Worm (Caenorhabditis elegans) whole organism, young adult: ENCODE results near the gene mcm-6.

Experiments
- B0019.2 ChIP-seq: fragments of 200-800 bp; sonication (Bioruptor generic); conservative IDR thresholded peaks from 2 replicates; pipeline ENCODE4 v1.3.6; 2022; ENCODE audit warnings: missing genetic modification reagents, missing genetic modification characterization, missing compliant biosample characterization
- F33H1.4 ChIP-seq: fragments of 200-800 bp; sonication (Bioruptor generic); IDR thresholded peaks from 2 replicates; pipeline ENCODE4 v1.3.6; 2022; ENCODE audit warnings: missing genetic modification reagents, missing genetic modification characterization, missing compliant biosample characterization
- F37B4.10 ChIP-seq: fragments of 200-800 bp; sonication (Bioruptor generic); IDR thresholded peaks from 2 replicates; pipeline ENCODE4 v1.3.6; 2022; ENCODE audit warnings: missing genetic modification characterization, missing compliant biosample characterization
- F52B5.7 ChIP-seq: sonication (generic microtip); optimal IDR thresholded peaks from 2 replicates; lab custom pipeline; 2016; ENCODE audit warnings: mild to moderate bottlenecking, missing genetic modification characterization, missing compliant biosample characterization
- F57A8.1 ChIP-seq: fragments of 200-800 bp; sonication (Bioruptor generic); optimal IDR thresholded peaks from 2 replicates; lab custom pipeline; 2018; ENCODE audit warnings: mild to moderate bottlenecking, missing genetic modification characterization, moderate library complexity, missing compliant biosample characterization
- F57C9.4 ChIP-seq: sonication (generic microtip); optimal IDR thresholded peaks from 2 replicates; lab custom pipeline; 2017; ENCODE audit warnings: mild to moderate bottlenecking, missing genetic modification characterization, missing compliant biosample characterization
- K11D2.4 ChIP-seq: fragments of 200-800 bp; sonication (Bioruptor generic); IDR thresholded peaks from 2 replicates; pipeline ENCODE4 v1.3.6; 2022; ENCODE audit warnings: missing genetic modification reagents, missing genetic modification characterization, missing compliant biosample characterization
- T07F8.4 ChIP-seq: sonication (generic microtip); optimal IDR thresholded peaks from 2 replicates; lab custom pipeline; 2016; ENCODE audit warnings: mild to moderate bottlenecking, missing genetic modification characterization, moderate library complexity, missing compliant biosample characterization
- Y53G8AR.9 ChIP-seq: fragments of 200-800 bp; sonication (Bioruptor generic); conservative IDR thresholded peaks from 2 replicates; pipeline ENCODE4 v1.3.6; 2022; ENCODE audit warnings: missing genetic modification reagents, missing genetic modification characterization, missing compliant biosample characterization
- ZK185.1 ChIP-seq: sonication (generic microtip); optimal IDR thresholded peaks from 2 replicates; lab custom pipeline; 2016; ENCODE audit warnings: mild to moderate bottlenecking, missing genetic modification characterization, missing compliant biosample characterization; ENCODE audit not compliant: poor library complexity, severe bottlenecking
- akir-1 ChIP-seq: fragments of 200-800 bp; sonication (Bioruptor generic); optimal IDR thresholded peaks from 2 replicates; lab custom pipeline; 2018; ENCODE audit warnings: mild to moderate bottlenecking, missing genetic modification characterization, moderate library complexity, missing compliant biosample characterization
- ama-1 ChIP-seq, 3 experiments: fragments of 150-350 bp in 1 of 3; sonication (generic microtip) in 2 of 3; optimal IDR thresholded peaks; 2 replicates each; lab custom pipeline; 2014 to 2018; ENCODE audit warnings: missing biosample characterization in 2 of 3, missing genetic modification characterization in 2 of 3, missing genetic modification reagents in 2 of 3
- aptf-3 ChIP-seq: fragments of 200-800 bp; sonication (Bioruptor generic); IDR thresholded peaks from 2 replicates; pipeline ENCODE4 v1.3.6; 2022; ENCODE audit warnings: missing genetic modification characterization, missing compliant biosample characterization
- atf-7 ChIP-seq: sonication (generic microtip); optimal IDR thresholded peaks from 2 replicates; lab custom pipeline; 2017; ENCODE audit warnings: mild to moderate bottlenecking, missing genetic modification characterization, missing compliant biosample characterization
- attf-3 ChIP-seq: fragments of 200-800 bp; sonication (Bioruptor generic); conservative IDR thresholded peaks from 2 replicates; pipeline ENCODE4 v1.3.6; 2022; ENCODE audit warnings: missing genetic modification reagents, missing genetic modification characterization, missing compliant biosample characterization
- attf-6 ChIP-seq: fragments of 200-800 bp; sonication (Bioruptor generic); IDR thresholded peaks from 2 replicates; pipeline ENCODE4 v1.3.6; 2022; ENCODE audit warnings: missing genetic modification reagents, missing genetic modification characterization, missing compliant biosample characterization
- ccch-3 ChIP-seq: fragments of 200-800 bp; sonication (Bioruptor generic); optimal IDR thresholded peaks from 2 replicates; lab custom pipeline; 2018; ENCODE audit warnings: mild to moderate bottlenecking, missing genetic modification characterization, missing compliant biosample characterization
- cebp-1 ChIP-seq, 2 experiments: fragments of 200-800 bp in 1 of 2; sonication (Bioruptor generic) in 1 of 2; sonication (generic microtip) in 1 of 2; IDR thresholded peaks in 1 of 2; optimal IDR thresholded peaks in 1 of 2; 2 replicates each; pipeline versions ENCODE4 v1.3.6 to Lab custom; 2017 to 2022; ENCODE audit warnings: missing compliant biosample characterization in 2 of 2, missing genetic modification characterization in 2 of 2, mild to moderate bottlenecking in 1 of 2, missing genetic modification reagents in 1 of 2, moderate library complexity in 1 of 2
- ceh-100 ChIP-seq: fragments of 200-800 bp; sonication (Bioruptor generic); IDR thresholded peaks from 2 replicates; pipeline ENCODE4 v1.3.6; 2022; ENCODE audit warnings: missing genetic modification reagents, missing genetic modification characterization, missing compliant biosample characterization
- ceh-58 ChIP-seq: fragments of 200-800 bp; sonication (Bioruptor generic); IDR thresholded peaks from 2 replicates; pipeline ENCODE4 v1.3.6; 2022; ENCODE audit warnings: missing genetic modification characterization, missing compliant biosample characterization
- ceh-79 ChIP-seq: sonication (generic microtip); optimal IDR thresholded peaks from 2 replicates; lab custom pipeline; 2017; ENCODE audit warnings: mild to moderate bottlenecking, missing genetic modification characterization, missing compliant biosample characterization
- die-1 ChIP-seq: sonication (generic microtip); optimal IDR thresholded peaks from 2 replicates; lab custom pipeline; 2016; ENCODE audit warnings: missing genotype, mild to moderate bottlenecking, missing genetic modification characterization, missing compliant biosample characterization
- dpff-1 ChIP-seq: sonication (generic microtip); optimal IDR thresholded peaks from 2 replicates; lab custom pipeline; 2017; ENCODE audit warnings: mild to moderate bottlenecking, missing genetic modification characterization, missing compliant biosample characterization
- dpl-1 ChIP-seq: fragments of 150-350 bp; optimal IDR thresholded peaks from 2 replicates; lab custom pipeline; 2014; ENCODE audit warnings: missing biosample characterization, missing genetic modification reagents, missing genetic modification characterization
- gei-17 ChIP-seq: fragments of 200-800 bp; sonication (Bioruptor generic); optimal IDR thresholded peaks from 2 replicates; lab custom pipeline; 2018; ENCODE audit warnings: mild to moderate bottlenecking, missing genetic modification characterization, missing compliant biosample characterization
- him-1 ChIP-seq: sonication (generic microtip); optimal IDR thresholded peaks from 2 replicates; lab custom pipeline; 2016; ENCODE audit warnings: missing genotype, missing genetic modification reagents, missing genetic modification characterization, missing compliant biosample characterization
- hlh-12 ChIP-seq: sonication (generic microtip); optimal IDR thresholded peaks from 2 replicates; lab custom pipeline; 2016; ENCODE audit warnings: missing genetic modification characterization, missing compliant biosample characterization
- hmg-1.2 ChIP-seq: fragments of 200-800 bp; sonication (Bioruptor generic); IDR thresholded peaks from 2 replicates; pipeline ENCODE4 v1.3.6; 2022; ENCODE audit warnings: missing genetic modification reagents, missing genetic modification characterization, missing compliant biosample characterization
- hrde-1 ChIP-seq: sonication (generic microtip); optimal IDR thresholded peaks from 2 replicates; lab custom pipeline; 2016; ENCODE audit warnings: missing genetic modification characterization, mild to moderate bottlenecking, missing compliant biosample characterization, moderate library complexity, missing genotype, missing genetic modification reagents, borderline replicate concordance
- lag-1 ChIP-seq: fragments of 200-800 bp; sonication (Bioruptor generic); IDR thresholded peaks from 2 replicates; pipeline ENCODE4 v1.3.6; 2022; ENCODE audit warnings: missing genetic modification reagents, missing genetic modification characterization, missing compliant biosample characterization
- let-607 ChIP-seq, 2 experiments: fragments of 200-800 bp in 1 of 2; sonication (Bioruptor generic) in 1 of 2; sonication (generic microtip) in 1 of 2; optimal IDR thresholded peaks; 2 replicates each; lab custom pipeline; 2016 to 2018; ENCODE audit warnings: mild to moderate bottlenecking in 2 of 2, missing compliant biosample characterization in 2 of 2, missing genetic modification characterization in 2 of 2, moderate library complexity in 2 of 2, missing genotype in 1 of 2
- lin-54 ChIP-seq: fragments of 200-800 bp; sonication (Bioruptor generic); optimal IDR thresholded peaks from 2 replicates; lab custom pipeline; 2018; ENCODE audit warnings: mild to moderate bottlenecking, missing genetic modification characterization, missing compliant biosample characterization
- lsl-1 ChIP-seq: fragments of 200-800 bp; sonication (Bioruptor generic); optimal IDR thresholded peaks from 2 replicates; lab custom pipeline; 2018; ENCODE audit warnings: mild to moderate bottlenecking, missing genetic modification characterization, moderate library complexity, missing compliant biosample characterization
- madf-8 ChIP-seq: fragments of 200-800 bp; sonication (Bioruptor generic); conservative IDR thresholded peaks from 2 replicates; pipeline ENCODE4 v1.3.6; 2022; ENCODE audit warnings: missing genetic modification reagents, missing genetic modification characterization, missing compliant biosample characterization
- mcd-1 ChIP-seq: fragments of 200-800 bp; sonication (Bioruptor generic); IDR thresholded peaks from 2 replicates; pipeline ENCODE4 v1.3.6; 2022; ENCODE audit warnings: missing genetic modification reagents, missing genetic modification characterization, missing compliant biosample characterization
- mxl-1 ChIP-seq: sonication (generic microtip); optimal IDR thresholded peaks from 2 replicates; lab custom pipeline; 2016; ENCODE audit warnings: missing genetic modification characterization, missing compliant biosample characterization
- nhr-179 ChIP-seq: sonication (generic microtip); optimal IDR thresholded peaks from 2 replicates; lab custom pipeline; 2016; ENCODE audit warnings: mild to moderate bottlenecking, missing genetic modification characterization, missing compliant biosample characterization
- nhr-27 ChIP-seq: fragments of 200-800 bp; sonication (Bioruptor generic); optimal IDR thresholded peaks from 2 replicates; lab custom pipeline; 2018; ENCODE audit warnings: mild to moderate bottlenecking, missing genetic modification characterization, moderate library complexity, missing compliant biosample characterization
- nhr-80 ChIP-seq: sonication (generic microtip); optimal IDR thresholded peaks from 2 replicates; lab custom pipeline; 2016; ENCODE audit warnings: missing genetic modification characterization, missing compliant biosample characterization
- snpc-1.1 ChIP-seq: sonication (generic microtip); optimal IDR thresholded peaks from 2 replicates; lab custom pipeline; 2017; ENCODE audit warnings: missing genetic modification characterization, mild to moderate bottlenecking, missing compliant biosample characterization, antibody characterized with exemption, moderate library complexity, missing genotype, missing genetic modification reagents; ENCODE audit not compliant: insufficient read depth
- tbp1 ChIP-seq: fragments of 200-800 bp; sonication (Bioruptor generic); optimal IDR thresholded peaks from 2 replicates; lab custom pipeline; 2018; ENCODE audit warnings: mild to moderate bottlenecking, missing genetic modification characterization, missing compliant biosample characterization
- tbx-9 ChIP-seq: sonication (generic microtip); optimal IDR thresholded peaks from 2 replicates; lab custom pipeline; 2016; ENCODE audit warnings: borderline replicate concordance, missing genetic modification characterization, inconsistent platforms, missing compliant biosample characterization
- tlf-1 ChIP-seq: fragments of 200-800 bp; sonication (Bioruptor generic); optimal IDR thresholded peaks from 2 replicates; lab custom pipeline; 2018; ENCODE audit warnings: mild to moderate bottlenecking, missing genetic modification characterization, missing compliant biosample characterization
- ztf-26 ChIP-seq: sonication (generic microtip); optimal IDR thresholded peaks from 2 replicates; lab custom pipeline; 2017; ENCODE audit warnings: missing genetic modification characterization, missing compliant biosample characterization
- ztf-28 ChIP-seq: fragments of 200-800 bp; sonication (Bioruptor generic); IDR thresholded peaks from 2 replicates; pipeline ENCODE4 v1.3.6; 2022; ENCODE audit warnings: missing genetic modification reagents, missing genetic modification characterization, missing compliant biosample characterization
- ztf-6 ChIP-seq: fragments of 200-800 bp; sonication (Bioruptor generic); IDR thresholded peaks from 2 replicates; pipeline ENCODE4 v1.3.6; 2022; ENCODE audit warnings: missing genetic modification reagents, missing genetic modification characterization, missing compliant biosample characterization

Gene mcm-6

ce11 chrIII:9780665-9781304, 13.4 kb upstream of the mcm-6 start, which contains the start of gene vha-1 (continued):
- TF ChIP-seq ama-1 (optimal IDR thresholded peaks at IDR 0.05; lab: Kevin White, UChicago), result peak; percentile 55
- peak in 1 of 2 experiments; percentile 4 for TF ChIP-seq ama-1 (GFP tag; optimal IDR thresholded peaks at IDR 0.05; lab: Kevin White, UChicago)
- no peak for TF ChIP-seq dpl-1
- TF ChIP-seq tbp1 (GFP tag; lab: Kevin White, UChicago), result peak; percentile 62
- TF ChIP-seq akir-1 (GFP tag; lab: Kevin White, UChicago), result no peak
- no peak for TF ChIP-seq madf-8
- TF ChIP-seq F57C9.4, result no peak
- TF ChIP-seq die-1 (tag; lab: Kevin White, UChicago), result peak; percentile 30
- peak; percentile 66 for TF ChIP-seq tlf-1 (GFP tag; lab: Kevin White, UChicago)
- no peak for TF ChIP-seq aptf-3 (GFP tag; lab: Robert Waterston, UW)
- no peak for TF ChIP-seq gei-17
- TF ChIP-seq ztf-26 (tag; lab: Kevin White, UChicago), result peak; percentile 67
- peak; percentile 98 for TF ChIP-seq nhr-80
- no peak for TF ChIP-seq him-1
- no peak for TF ChIP-seq hrde-1 (tag; lab: Kevin White, UChicago)
- TF ChIP-seq hmg-1.2 (GFP tag; lab: Robert Waterston, UW), result peak; percentile 41; the same call in 1 of the 2 replicates
- no peak for TF ChIP-seq B0019.2 (GFP tag; lab: Robert Waterston, UW)
- no peak for TF ChIP-seq snpc-1.1
- TF ChIP-seq ceh-100, result peak; percentile 77
- TF ChIP-seq mcd-1 (GFP tag; lab: Robert Waterston, UW), result peak; percentile 97
- TF ChIP-seq lsl-1 (GFP tag; lab: Kevin White, UChicago), result peak; percentile 67
- TF ChIP-seq tbx-9, result no peak
- no peak for TF ChIP-seq nhr-179
- TF ChIP-seq F57A8.1 (GFP tag; lab: Kevin White, UChicago), result no peak
- TF ChIP-seq Y53G8AR.9, result peak; percentile 63
- no peak for TF ChIP-seq F37B4.10 (GFP tag; lab: Robert Waterston, UW)
- peak; percentile 34 for TF ChIP-seq F33H1.4 (GFP tag; lab: Robert Waterston, UW)
- no peak for TF ChIP-seq ccch-3
- TF ChIP-seq ztf-28 (GFP tag; lab: Robert Waterston, UW), result no peak
- no peak for TF ChIP-seq mxl-1 (tag; lab: Kevin White, UChicago)
- TF ChIP-seq lag-1 (GFP tag; lab: Robert Waterston, UW), result no peak
- 0 out of 2 replicates have a peak, but pooled peaks have one; percentile 38 for TF ChIP-seq cebp-1 (GFP tag; IDR thresholded peaks at IDR 0.05; lab: Robert Waterston, UW)
- TF ChIP-seq cebp-1 (tag; optimal IDR thresholded peaks at IDR 0.05; lab: Kevin White, UChicago), result peak; percentile 74
- TF ChIP-seq ceh-79, result no peak
- no peak for TF ChIP-seq ceh-58 (GFP tag; lab: Robert Waterston, UW)
- no peak for TF ChIP-seq nhr-27 (tag; lab: Kevin White, UChicago)
- 0 out of 2 replicates have a peak, but pooled peaks have one; percentile 45 for TF ChIP-seq ztf-6 (GFP tag; lab: Robert Waterston, UW)

ce11 chrIII:9782011-9782436, 12.1 kb upstream of the mcm-6 start, which contains the start of gene vha-2:
TSS of gene vha-2 (plus strand) at chrIII:9782164.
- TF ChIP-seq akir-1 (GFP tag; lab: Kevin White, UChicago) (peak; percentile 30), ama-1 (optimal IDR thresholded peaks at IDR 0.05; lab: Kevin White, UChicago) (no peak), ama-1 (GFP tag; optimal IDR thresholded peaks at IDR 0.05; lab: Kevin White, UChicago) (peak in 1 of 2 experiments; percentile 10), nhr-27 (tag; lab: Kevin White, UChicago) (no peak), atf-7 (peak; percentile 40), F37B4.10 (GFP tag; lab: Robert Waterston, UW) (no peak), attf-3 (GFP tag; lab: Robert Waterston, UW) (no peak), attf-6 (GFP tag; lab: Robert Waterston, UW) (no peak), hlh-12 (no peak), dpff-1 (peak; percentile 11), mcd-1 (GFP tag; lab: Robert Waterston, UW) (peak; percentile 62), cebp-1 (GFP tag; IDR thresholded peaks at IDR 0.05; lab: Robert Waterston, UW) (no peak), cebp-1 (tag; optimal IDR thresholded peaks at IDR 0.05; lab: Kevin White, UChicago) (peak; percentile 42), T07F8.4 (tag; lab: Kevin White, UChicago) (no peak), let-607 (tag; optimal IDR thresholded peaks at IDR 0.05; lab: Kevin White, UChicago) (peak in 1 of 2 experiments; percentile 30), ZK185.1 (tag; lab: Kevin White, UChicago) (peak; percentile 37), lin-54 (GFP tag; lab: Kevin White, UChicago) (peak; percentile 3), F52B5.7 (tag; lab: Kevin White, UChicago) (peak; percentile 53), K11D2.4 (GFP tag; lab: Robert Waterston, UW) (no peak)
